Fruit fly (Drosophila melanogaster): ENCODE data around the gene CG1368.

The CG1368 gene

DNA sequence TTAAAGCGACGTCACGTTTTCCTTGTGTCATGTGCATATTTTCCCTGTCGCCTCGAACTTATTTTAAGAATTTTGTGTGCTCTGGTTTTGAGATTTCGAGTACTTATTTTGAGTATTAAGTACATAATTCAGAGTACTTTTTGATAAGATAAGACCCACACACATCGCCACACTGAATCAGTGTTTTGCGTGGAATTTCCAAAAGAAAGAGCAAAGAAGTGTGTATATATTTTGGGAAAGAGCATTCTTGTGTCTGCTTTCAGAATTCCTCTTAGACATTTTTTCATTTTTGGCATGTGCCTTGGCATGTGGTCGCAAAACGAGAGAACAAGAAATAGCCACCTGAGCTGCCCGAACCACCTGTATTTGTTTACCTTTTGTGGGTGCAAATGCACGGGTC is 41.3 kb downstream of the CG1368 start (continued):
- TF ChIP-seq prd (optimal IDR thresholded peaks at IDR 0.05) (no peak), prd (GFP tag; IDR thresholded peaks at IDR 0.05) (0 out of 3 replicates have a peak, but pooled peaks have one; percentile 5), lilli (GFP tag; optimal IDR thresholded peaks at IDR 0.05) (no peak), CG9876 (GFP tag; optimal IDR thresholded peaks at IDR 0.05) (no peak), Taf1 (GFP tag; IDR thresholded peaks at IDR 0.05) (no peak), CG14014 (GFP tag; IDR thresholded peaks at IDR 0.05) (no peak), jigr1 (GFP tag; IDR thresholded peaks at IDR 0.05) (no peak), CG2678 (tag; optimal IDR thresholded peaks at IDR 0.05) (peak; percentile 14), pnt (GFP tag; optimal IDR thresholded peaks at IDR 0.05) (no peak), HmgZ (tag; optimal IDR thresholded peaks at IDR 0.05) (no peak), sug (tag; optimal IDR thresholded peaks at IDR 0.05) (peak; percentile 8), CG10366 (GFP tag; IDR thresholded peaks at IDR 0.05) (no peak), jing (GFP tag; optimal IDR thresholded peaks at IDR 0.05) (no peak), sob (GFP tag; IDR thresholded peaks at IDR 0.05) (0 out of 2 replicates have a peak, but pooled peaks have one; percentile 13), Drgx (GFP tag; IDR thresholded peaks at IDR 0.05) (peak; percentile 55; the same call in 1 of the 2 replicates), CG9932 (GFP tag; IDR thresholded peaks at IDR 0.05) (peak; percentile 24; the same call in 1 of the 2 replicates)

- TF ChIP-seq Sox102F (GFP tag; optimal IDR thresholded peaks at IDR 0.05) (peak; percentile 12), ken (GFP tag; IDR thresholded peaks at IDR 0.05) (no peak), CG14014 (GFP tag; IDR thresholded peaks at IDR 0.05) (0 out of 2 replicates have a peak, but pooled peaks have one; percentile 21), Med (GFP tag) (peak; percentile 16), Nf-YC (tag; optimal IDR thresholded peaks at IDR 0.05) (no peak), Hr51 (GFP tag; optimal IDR thresholded peaks at IDR 0.05) (peak in 1 of 2 experiments; percentile 15), E2f1 (GFP tag; IDR thresholded peaks at IDR 0.05) (no peak), CG2678 (tag; optimal IDR thresholded peaks at IDR 0.05) (peak; percentile 18), CG7839 (tag; optimal IDR thresholded peaks at IDR 0.05) (peak; percentile 2), CG30403 (GFP tag; optimal IDR thresholded peaks at IDR 0.05) (peak; percentile 8), gem (tag; optimal IDR thresholded peaks at IDR 0.05) (peak; percentile 42), Blimp-1 (GFP tag; optimal IDR thresholded peaks at IDR 0.05) (no peak), CG11504 (tag; optimal IDR thresholded peaks at IDR 0.05) (peak; percentile 23), amos (GFP tag; IDR thresholded peaks at IDR 0.05; ENCODE audit: partially characterized antibody) (no peak), her (GFP tag; optimal IDR thresholded peaks at IDR 0.05) (no peak), lab (GFP tag; optimal IDR thresholded peaks at IDR 0.05) (peak; percentile 1)
These were observed 42.3 kb downstream of the CG1368 start for dm6 chrX:14216844-14217243.

DNA sequence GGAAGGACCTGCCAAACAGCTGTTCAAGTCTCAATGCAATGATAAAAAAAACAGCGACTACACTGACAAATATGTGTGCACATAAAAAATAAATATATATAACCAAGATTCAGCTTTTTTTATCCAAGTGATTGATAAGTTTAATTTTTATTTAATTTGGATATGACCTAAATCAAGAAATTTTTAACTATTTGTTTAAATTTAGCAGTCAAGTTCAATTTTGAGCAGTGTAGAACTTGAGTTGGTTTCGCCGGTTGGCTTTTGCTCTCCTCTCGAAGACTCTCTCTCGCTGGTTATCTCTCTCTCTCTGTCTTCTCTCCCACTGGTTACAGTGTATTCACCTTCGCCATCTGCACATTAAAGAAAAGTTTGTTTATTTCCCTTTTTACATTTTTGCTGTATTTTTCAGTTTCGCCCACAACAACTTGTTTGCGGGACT is 43.5 kb downstream of the CG1368 start:
- TF ChIP-seq al (GFP tag; IDR thresholded peaks at IDR 0.05) (peak; percentile 84), CG11085 (GFP tag; IDR thresholded peaks at IDR 0.05) (peak; percentile 81), CG4424 (GFP tag; optimal IDR thresholded peaks at IDR 0.05) (peak; percentile 91), CG17802 (tag; optimal IDR thresholded peaks at IDR 0.05) (peak; percentile 56), gem (tag; optimal IDR thresholded peaks at IDR 0.05) (peak; percentile 95), pita (GFP tag; optimal IDR thresholded peaks at IDR 0.05) (no peak), CG14667 (GFP tag; IDR thresholded peaks at IDR 0.05) (peak; percentile 81), CG6689 (GFP tag; IDR thresholded peaks at IDR 0.05) (peak; percentile 89), CG17328 (GFP tag; IDR thresholded peaks at IDR 0.05) (peak; percentile 91), Nf-YC (tag; optimal IDR thresholded peaks at IDR 0.05) (peak; percentile 61), CG14014 (GFP tag; IDR thresholded peaks at IDR 0.05) (peak; percentile 84), CG18599 (GFP tag; optimal IDR thresholded peaks at IDR 0.05) (peak; percentile 91), CG30020 (tag; optimal IDR thresholded peaks at IDR 0.05) (peak; percentile 51), CG10979 (tag; optimal IDR thresholded peaks at IDR 0.05) (peak; percentile 92), rib (GFP tag; IDR thresholded peaks at IDR 0.05) (peak; percentile 69), CG14710 (tag; optimal IDR thresholded peaks at IDR 0.05) (peak; percentile 87), CG11723 (GFP tag; optimal IDR thresholded peaks at IDR 0.05) (peak; percentile 76), CG31388 (GFP tag; optimal IDR thresholded peaks at IDR 0.05) (peak; percentile 66), CG7372 (GFP tag; IDR thresholded peaks at IDR 0.05) (peak; percentile 73), HLH54F (GFP tag; optimal IDR thresholded peaks at IDR 0.05) (peak; percentile 65), CG4730 (GFP tag; IDR thresholded peaks at IDR 0.05) (peak; percentile 70), zen (tag; optimal IDR thresholded peaks at IDR 0.05) (peak; percentile 84)

Data from whole organism, embryonic.